Fruit fly (Drosophila melanogaster) whole organism: Measurements from ENCODE around the gene Acsx4.

ENCODE experiments used
- EcR ChIP-seq, 2 experiments: fragments of >200 bp; optimal IDR thresholded peaks; 2 replicates each; lab custom pipeline; 2017; ENCODE audit warnings: missing biosample characterization in 2 of 2, missing genetic modification characterization in 2 of 2, missing genetic modification reagents in 2 of 2
- psq ChIP-seq: fragments of >200 bp; optimal IDR thresholded peaks from 2 replicates; lab custom pipeline; 2017

DNA sequence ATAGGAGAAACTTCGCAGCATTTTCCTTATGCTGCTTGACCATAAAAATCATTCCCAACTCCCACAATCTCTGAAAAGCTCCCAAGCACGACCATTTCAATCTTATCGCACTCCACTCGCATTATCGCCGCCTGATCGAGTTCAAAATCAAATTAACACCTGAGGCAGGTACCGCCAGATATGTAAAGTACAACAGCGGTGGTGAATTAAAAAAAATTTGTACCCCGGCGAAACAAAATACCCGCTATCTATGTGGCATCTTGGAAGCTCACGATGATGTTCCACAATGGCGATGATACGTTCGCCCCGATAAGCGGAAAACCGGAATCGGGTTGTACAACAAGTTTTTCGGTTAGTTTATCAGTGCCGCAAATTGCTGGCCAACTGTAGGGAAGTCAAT lies 43.0 kb downstream of the Acsx4 start:
- TF ChIP-seq psq (no peak), EcR (GFP tag; optimal IDR thresholded peaks at IDR 0.05; lab: Kevin White, UChicago) (no peak)
